Worm (Caenorhabditis elegans) whole organism, young adult: ENCODE results near the gene ZK1098.6.
A peak's percentile ranks its signal among the peaks of the same experiment; 100 is the strongest.

Experiments
- B0336.3 ChIP-seq: fragments of 200-800 bp; sonication (Bioruptor generic); IDR thresholded peaks from 2 replicates; pipeline ENCODE4 v1.3.6; 2022; ENCODE audit warnings: missing genetic modification characterization, missing compliant biosample characterization
- D2030.7 ChIP-seq: fragments of 200-800 bp; sonication (Bioruptor generic); IDR thresholded peaks from 2 replicates; pipeline ENCODE4 v1.3.6; 2022; ENCODE audit warnings: missing genetic modification reagents, missing genetic modification characterization, missing compliant biosample characterization
- F10E7.11 ChIP-seq: sonication (generic microtip); optimal IDR thresholded peaks from 2 replicates; lab custom pipeline; 2017; ENCODE audit warnings: mild to moderate bottlenecking, missing genetic modification characterization, moderate library complexity, missing compliant biosample characterization
- F33H1.4 ChIP-seq: fragments of 200-800 bp; sonication (Bioruptor generic); IDR thresholded peaks from 2 replicates; pipeline ENCODE4 v1.3.6; 2022; ENCODE audit warnings: missing genetic modification reagents, missing genetic modification characterization, missing compliant biosample characterization
- F39B2.1 ChIP-seq: fragments of 200-800 bp; sonication (Bioruptor generic); IDR thresholded peaks from 2 replicates; pipeline ENCODE4 v1.3.6; 2022; ENCODE audit warnings: missing genetic modification reagents, missing genetic modification characterization, missing compliant biosample characterization
- F57A8.1 ChIP-seq: fragments of 200-800 bp; sonication (Bioruptor generic); optimal IDR thresholded peaks from 2 replicates; lab custom pipeline; 2018; ENCODE audit warnings: mild to moderate bottlenecking, missing genetic modification characterization, moderate library complexity, missing compliant biosample characterization
- F57C9.4 ChIP-seq: sonication (generic microtip); optimal IDR thresholded peaks from 2 replicates; lab custom pipeline; 2017; ENCODE audit warnings: mild to moderate bottlenecking, missing genetic modification characterization, missing compliant biosample characterization
- Y53G8AR.9 ChIP-seq: fragments of 200-800 bp; sonication (Bioruptor generic); conservative IDR thresholded peaks from 2 replicates; pipeline ENCODE4 v1.3.6; 2022; ENCODE audit warnings: missing genetic modification reagents, missing genetic modification characterization, missing compliant biosample characterization
- Y67H2A.10 ChIP-seq: fragments of 200-800 bp; sonication (Bioruptor generic); conservative IDR thresholded peaks from 2 replicates; pipeline ENCODE4 v1.3.6; 2022; ENCODE audit warnings: missing genetic modification reagents, missing genetic modification characterization, missing compliant biosample characterization
- Y79H2A.3 ChIP-seq: fragments of 200-800 bp; sonication (Bioruptor generic); conservative IDR thresholded peaks from 2 replicates; pipeline ENCODE4 v1.3.6; 2022; ENCODE audit warnings: missing genetic modification reagents, missing genetic modification characterization, missing compliant biosample characterization
- ama-1 ChIP-seq, 3 experiments: fragments of 150-350 bp in 1 of 3; sonication (generic microtip) in 2 of 3; optimal IDR thresholded peaks; 2 replicates each; lab custom pipeline; 2014 to 2018; ENCODE audit warnings: missing biosample characterization in 2 of 3, missing genetic modification characterization in 2 of 3, missing genetic modification reagents in 2 of 3
- bed-2 ChIP-seq: fragments of 200-800 bp; sonication (Bioruptor generic); IDR thresholded peaks from 2 replicates; pipeline ENCODE4 v1.3.6; 2022; ENCODE audit warnings: missing genetic modification reagents, missing genetic modification characterization, missing compliant biosample characterization
- cebp-2 ChIP-seq: fragments of 200-800 bp; sonication (Bioruptor generic); IDR thresholded peaks from 2 replicates; pipeline ENCODE4 v1.3.6; 2022; ENCODE audit warnings: missing genetic modification characterization, missing compliant biosample characterization
- ceh-27 ChIP-seq: fragments of 200-800 bp; sonication (Bioruptor generic); optimal IDR thresholded peaks from 2 replicates; lab custom pipeline; 2018; ENCODE audit warnings: mild to moderate bottlenecking, missing genetic modification characterization, moderate library complexity, missing compliant biosample characterization
- ceh-40 ChIP-seq: fragments of 200-800 bp; sonication (Bioruptor generic); IDR thresholded peaks from 2 replicates; pipeline ENCODE4 v1.3.6; 2022; ENCODE audit warnings: missing genetic modification characterization, missing compliant biosample characterization
- ceh-58 ChIP-seq: fragments of 200-800 bp; sonication (Bioruptor generic); IDR thresholded peaks from 2 replicates; pipeline ENCODE4 v1.3.6; 2022; ENCODE audit warnings: missing genetic modification characterization, missing compliant biosample characterization
- chd-7 ChIP-seq: sonication (generic microtip); optimal IDR thresholded peaks from 2 replicates; lab custom pipeline; 2016; ENCODE audit warnings: mild to moderate bottlenecking, missing genetic modification characterization, moderate library complexity, missing compliant biosample characterization
- efl-1 ChIP-seq: fragments of 150-350 bp; optimal IDR thresholded peaks from 2 replicates; lab custom pipeline; 2014; ENCODE audit warnings: missing biosample characterization, missing genetic modification reagents, missing genetic modification characterization
- egl-44 ChIP-seq: fragments of 200-800 bp; sonication (Bioruptor generic); IDR thresholded peaks from 2 replicates; pipeline ENCODE4 v1.3.6; 2022; ENCODE audit warnings: missing genetic modification reagents, missing genetic modification characterization, missing compliant biosample characterization
- ekl-4 ChIP-seq: fragments of 200-800 bp; sonication (Bioruptor generic); IDR thresholded peaks from 2 replicates; pipeline ENCODE4 v1.3.6; 2022; ENCODE audit warnings: missing genetic modification reagents, missing genetic modification characterization, missing compliant biosample characterization
- fkh-3 ChIP-seq: sonication (generic microtip); optimal IDR thresholded peaks from 2 replicates; lab custom pipeline; 2016; ENCODE audit warnings: mild to moderate bottlenecking, missing genetic modification characterization, missing compliant biosample characterization
- him-1 ChIP-seq: sonication (generic microtip); optimal IDR thresholded peaks from 2 replicates; lab custom pipeline; 2016; ENCODE audit warnings: missing genotype, missing genetic modification reagents, missing genetic modification characterization, missing compliant biosample characterization
- hlh-26 ChIP-seq: fragments of 200-800 bp; sonication (Bioruptor generic); conservative IDR thresholded peaks from 2 replicates; pipeline ENCODE4 v1.3.6; 2022; ENCODE audit warnings: missing genetic modification reagents, missing genetic modification characterization, missing compliant biosample characterization
- hmg-20 ChIP-seq: fragments of 200-800 bp; sonication (Bioruptor generic); IDR thresholded peaks from 2 replicates; pipeline ENCODE4 v1.3.6; 2022; ENCODE audit warnings: missing genetic modification reagents, missing genetic modification characterization, missing compliant biosample characterization
- let-526 ChIP-seq: fragments of 200-800 bp; sonication (Bioruptor generic); IDR thresholded peaks from 2 replicates; pipeline ENCODE4 v1.3.6; 2022; ENCODE audit warnings: missing genetic modification reagents, missing genetic modification characterization, missing compliant biosample characterization
- let-607 ChIP-seq, 2 experiments: fragments of 200-800 bp in 1 of 2; sonication (Bioruptor generic) in 1 of 2; sonication (generic microtip) in 1 of 2; optimal IDR thresholded peaks; 2 replicates each; lab custom pipeline; 2016 to 2018; ENCODE audit warnings: mild to moderate bottlenecking in 2 of 2, missing compliant biosample characterization in 2 of 2, missing genetic modification characterization in 2 of 2, moderate library complexity in 2 of 2, missing genotype in 1 of 2
- lsy-27 ChIP-seq: sonication (generic microtip); optimal IDR thresholded peaks from 2 replicates; lab custom pipeline; 2017; ENCODE audit warnings: missing genetic modification characterization, mild to moderate bottlenecking, missing compliant biosample characterization, antibody characterized with exemption, missing genotype, borderline replicate concordance; ENCODE audit not compliant: insufficient read depth
- madf-3 ChIP-seq: fragments of 200-800 bp; sonication (Bioruptor generic); IDR thresholded peaks from 2 replicates; pipeline ENCODE4 v1.3.6; 2022; ENCODE audit warnings: missing genetic modification reagents, missing genetic modification characterization, missing compliant biosample characterization
- madf-8 ChIP-seq: fragments of 200-800 bp; sonication (Bioruptor generic); conservative IDR thresholded peaks from 2 replicates; pipeline ENCODE4 v1.3.6; 2022; ENCODE audit warnings: missing genetic modification reagents, missing genetic modification characterization, missing compliant biosample characterization
- mcd-1 ChIP-seq: fragments of 200-800 bp; sonication (Bioruptor generic); IDR thresholded peaks from 2 replicates; pipeline ENCODE4 v1.3.6; 2022; ENCODE audit warnings: missing genetic modification reagents, missing genetic modification characterization, missing compliant biosample characterization
- nfya-1 ChIP-seq: sonication (generic microtip); optimal IDR thresholded peaks from 2 replicates; lab custom pipeline; 2017; ENCODE audit warnings: antibody characterized with exemption, missing compliant biosample characterization, missing genetic modification characterization, borderline replicate concordance; ENCODE audit not compliant: insufficient read depth
- nhr-179 ChIP-seq: sonication (generic microtip); optimal IDR thresholded peaks from 2 replicates; lab custom pipeline; 2016; ENCODE audit warnings: mild to moderate bottlenecking, missing genetic modification characterization, missing compliant biosample characterization
- nhr-90 ChIP-seq: sonication (generic microtip); optimal IDR thresholded peaks from 2 replicates; lab custom pipeline; 2016; ENCODE audit warnings: missing genotype, mild to moderate bottlenecking, missing genetic modification characterization, missing compliant biosample characterization
- rcor-1 ChIP-seq: fragments of 200-800 bp; sonication (Bioruptor generic); IDR thresholded peaks from 2 replicates; pipeline ENCODE4 v1.3.6; 2022; ENCODE audit warnings: missing genetic modification reagents, missing genetic modification characterization, missing compliant biosample characterization
- rec-8 ChIP-seq, 2 experiments: sonication (generic microtip); optimal IDR thresholded peaks; 2 replicates each; lab custom pipeline; 2016; ENCODE audit warnings: mild to moderate bottlenecking in 2 of 2, missing genetic modification characterization in 2 of 2, missing genetic modification reagents in 2 of 2, missing genotype in 2 of 2, missing biosample characterization in 1 of 2, missing compliant biosample characterization in 1 of 2, moderate library complexity in 1 of 2
- snpc-1.1 ChIP-seq: sonication (generic microtip); optimal IDR thresholded peaks from 2 replicates; lab custom pipeline; 2017; ENCODE audit warnings: missing genetic modification characterization, mild to moderate bottlenecking, missing compliant biosample characterization, antibody characterized with exemption, moderate library complexity, missing genotype, missing genetic modification reagents; ENCODE audit not compliant: insufficient read depth
- snpc-1.3 ChIP-seq: sonication (generic microtip); optimal IDR thresholded peaks from 2 replicates; lab custom pipeline; 2017; ENCODE audit warnings: missing genetic modification characterization, mild to moderate bottlenecking, missing compliant biosample characterization, antibody characterized with exemption, moderate library complexity, missing genotype, missing genetic modification reagents; ENCODE audit not compliant: insufficient read depth
- snpc-4 ChIP-seq, 5 experiments: fragments of 150-350 bp in 1 of 5; sonication (generic microtip) in 4 of 5; optimal IDR thresholded peaks; 2 replicates each; lab custom pipeline; 2014 to 2018; ENCODE audit warnings: missing genetic modification characterization in 5 of 5, missing biosample characterization in 3 of 5, antibody characterized with exemption in 2 of 5, mild to moderate bottlenecking in 2 of 5, missing compliant biosample characterization in 2 of 5, missing genotype in 2 of 5, moderate library complexity in 2 of 5, missing genetic modification reagents in 1 of 5
- somi-1 ChIP-seq: fragments of 200-800 bp; sonication (Bioruptor generic); optimal IDR thresholded peaks from 2 replicates; lab custom pipeline; 2018; ENCODE audit warnings: mild to moderate bottlenecking, missing genetic modification characterization, missing compliant biosample characterization
- unc-130 ChIP-seq: sonication (generic microtip); optimal IDR thresholded peaks from 2 replicates; lab custom pipeline; 2016; ENCODE audit warnings: missing genetic modification reagents, missing genetic modification characterization, missing compliant biosample characterization
- unc-62 ChIP-seq: fragments of 150-350 bp; optimal IDR thresholded peaks from 2 replicates; lab custom pipeline; 2014; ENCODE audit warnings: missing biosample characterization, missing genetic modification reagents, missing genetic modification characterization
- zfh-2 ChIP-seq: fragments of 200-800 bp; sonication (Bioruptor generic); conservative IDR thresholded peaks from 2 replicates; pipeline ENCODE4 v1.3.6; 2022; ENCODE audit warnings: missing genetic modification reagents, missing genetic modification characterization, missing compliant biosample characterization
- ztf-18 ChIP-seq: sonication (generic microtip); optimal IDR thresholded peaks from 2 replicates; lab custom pipeline; 2016; ENCODE audit warnings: missing genotype, mild to moderate bottlenecking, missing genetic modification characterization, missing compliant biosample characterization
- ztf-25 ChIP-seq: fragments of 200-800 bp; sonication (Bioruptor generic); IDR thresholded peaks from 2 replicates; pipeline ENCODE4 v1.3.6; 2022; ENCODE audit warnings: missing genetic modification reagents, missing genetic modification characterization, missing compliant biosample characterization
- ztf-6 ChIP-seq: fragments of 200-800 bp; sonication (Bioruptor generic); IDR thresholded peaks from 2 replicates; pipeline ENCODE4 v1.3.6; 2022; ENCODE audit warnings: missing genetic modification reagents, missing genetic modification characterization, missing compliant biosample characterization

Gene ZK1098.6

DNA sequence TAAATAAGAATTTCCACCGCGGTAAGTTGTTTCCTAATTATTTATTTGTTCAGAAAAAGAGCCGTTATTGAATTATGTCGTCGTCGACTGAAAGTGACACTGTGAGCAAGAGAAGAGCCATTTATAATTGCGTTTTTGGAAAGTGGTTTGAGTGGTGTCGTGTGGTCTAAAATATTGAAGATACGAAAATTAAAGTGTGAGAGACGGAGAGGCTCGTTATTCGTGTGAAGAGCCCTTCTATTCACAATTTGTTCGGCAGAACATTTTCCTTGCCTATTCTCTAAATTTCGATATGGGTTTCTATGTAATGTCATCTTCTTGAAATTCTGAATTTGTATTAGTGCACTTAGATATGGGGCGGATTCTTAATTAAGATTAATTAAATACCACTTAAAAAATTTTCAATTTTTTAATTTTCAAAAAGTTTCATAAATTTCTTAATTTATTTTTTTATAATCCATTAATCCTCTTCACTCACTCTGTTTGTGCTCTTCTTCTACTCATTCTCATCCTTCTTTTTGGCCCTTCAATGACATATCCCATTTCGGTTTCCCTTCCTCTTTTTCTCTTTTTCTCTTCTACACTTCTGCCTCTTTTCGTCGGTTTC lies 17.1 kb upstream of the ZK1098.6 start (continued):
- TF ChIP-seq somi-1 (GFP tag; lab: Kevin White, UChicago) (no peak), F10E7.11 (tag; lab: Kevin White, UChicago) (no peak), zfh-2 (no peak), madf-8 (GFP tag; lab: Robert Waterston, UW) (no peak), fkh-3 (no peak), egl-44 (GFP tag; lab: Robert Waterston, UW) (no peak), cebp-2 (GFP tag; lab: Robert Waterston, UW) (no peak), let-607 (tag; optimal IDR thresholded peaks at IDR 0.05; lab: Kevin White, UChicago) (peak in 1 of 2 experiments; percentile 17), Y53G8AR.9 (peak; percentile 70), Y79H2A.3 (GFP tag; lab: Robert Waterston, UW) (no peak), hlh-26 (GFP tag; lab: Robert Waterston, UW) (no peak), F57C9.4 (tag; lab: Kevin White, UChicago) (no peak), let-526 (no peak), ama-1 (optimal IDR thresholded peaks at IDR 0.05; lab: Kevin White, UChicago) (peak; percentile 41), ama-1 (GFP tag; optimal IDR thresholded peaks at IDR 0.05; lab: Kevin White, UChicago) (peak in 1 of 2 experiments; percentile 21), F39B2.1 (GFP tag; lab: Robert Waterston, UW) (no peak), ceh-58 (GFP tag; lab: Robert Waterston, UW) (no peak), efl-1 (GFP tag; lab: Kevin White, UChicago) (no peak), him-1 (tag; lab: Kevin White, UChicago) (peak; percentile 38), hmg-20 (GFP tag; lab: Robert Waterston, UW) (no peak), madf-3 (GFP tag; lab: Robert Waterston, UW) (0 out of 2 replicates have a peak, but pooled peaks have one; percentile 29), ztf-25 (GFP tag; lab: Robert Waterston, UW) (no peak), bed-2 (no peak), chd-7 (tag; lab: Kevin White, UChicago) (peak; percentile 65), unc-62 (GFP tag; lab: Kevin White, UChicago) (no peak), B0336.3 (GFP tag; lab: Robert Waterston, UW) (peak; percentile 65), snpc-1.1 (tag; lab: Kevin White, UChicago) (no peak), nhr-90 (no peak), ztf-18 (tag; lab: Kevin White, UChicago) (no peak), ekl-4 (GFP tag; lab: Robert Waterston, UW) (no peak), ceh-40 (GFP tag; lab: Robert Waterston, UW) (0 out of 2 replicates have a peak, but pooled peaks have one; percentile 9), unc-130 (GFP tag; lab: Kevin White, UChicago) (peak; percentile 3), snpc-4 (GFP tag; optimal IDR thresholded peaks at IDR 0.05; lab: Kevin White, UChicago) (no peak), snpc-4 (tag; optimal IDR thresholded peaks at IDR 0.05; lab: Kevin White, UChicago) (peak in 1 of 4 experiments; percentile 57), ceh-27 (GFP tag; lab: Kevin White, UChicago) (peak; percentile 74), Y67H2A.10 (GFP tag; lab: Robert Waterston, UW) (no peak), D2030.7 (GFP tag; lab: Robert Waterston, UW) (no peak), nfya-1 (tag; lab: Kevin White, UChicago) (no peak), F57A8.1 (no peak), lsy-27 (tag; lab: Kevin White, UChicago) (no peak), F33H1.4 (GFP tag; lab: Robert Waterston, UW) (peak; percentile 23; the same call in 1 of the 2 replicates), snpc-1.3 (tag; lab: Kevin White, UChicago) (no peak), mcd-1 (GFP tag; lab: Robert Waterston, UW) (0 out of 2 replicates have a peak, but pooled peaks have one; percentile 19), nhr-179 (tag; lab: Kevin White, UChicago) (peak; percentile 4), rcor-1 (GFP tag; lab: Robert Waterston, UW) (no peak), ztf-6 (GFP tag; lab: Robert Waterston, UW) (no peak), rec-8 (tag; optimal IDR thresholded peaks at IDR 0.05; lab: Kevin White, UChicago) (peak in 1 of 2 experiments; percentile 3)
